Worm (Caenorhabditis elegans) whole organism, L1 larva: ENCODE measurements around the gene ckb-2.

Source experiments
- ama-1 ChIP-seq: fragments of 150-350 bp; optimal IDR thresholded peaks from 2 replicates; lab custom pipeline; 2014
- elt-3 ChIP-seq, 6 experiments: fragments of 150-350 bp in 1 of 6; sonication (generic microtip); optimal IDR thresholded peaks; 2 replicates each; lab custom pipeline; 2017 to 2018; ENCODE audit warnings: missing biosample characterization in 6 of 6, missing genetic modification characterization in 6 of 6, inconsistent platforms in 1 of 6
- mep-1 ChIP-seq: fragments of 150-350 bp; optimal IDR thresholded peaks from 2 replicates; lab custom pipeline; 2014; ENCODE audit warnings: missing biosample characterization, missing genetic modification characterization
- sup-37 ChIP-seq: fragments of 200-800 bp; sonication (Bioruptor generic); optimal IDR thresholded peaks from 2 replicates; lab custom pipeline; 2018; ENCODE audit warnings: mild to moderate bottlenecking, missing genetic modification characterization, missing compliant biosample characterization
- zag-1 ChIP-seq: fragments of 150-350 bp; optimal IDR thresholded peaks from 2 replicates; lab custom pipeline; 2014; ENCODE audit warnings: missing biosample characterization, missing genetic modification characterization

ce11 chrIII:4349799-4350198 is 17.9 kb upstream of the ckb-2 start, which contains the start of gene B0285.6:
- TF ChIP-seq zag-1 (tag; lab: Kevin White, UChicago): no peak
- TF ChIP-seq elt-3 (tag; optimal IDR thresholded peaks at IDR 0.05; lab: Kevin White, UChicago): no peak
- no peak for TF ChIP-seq sup-37
- no peak for TF ChIP-seq ama-1
- TF ChIP-seq mep-1 (tag; lab: Kevin White, UChicago): no peak
